Comparison of ENCODE assay signal across 3 fruit fly cellular contexts in the genomic region with DNA sequence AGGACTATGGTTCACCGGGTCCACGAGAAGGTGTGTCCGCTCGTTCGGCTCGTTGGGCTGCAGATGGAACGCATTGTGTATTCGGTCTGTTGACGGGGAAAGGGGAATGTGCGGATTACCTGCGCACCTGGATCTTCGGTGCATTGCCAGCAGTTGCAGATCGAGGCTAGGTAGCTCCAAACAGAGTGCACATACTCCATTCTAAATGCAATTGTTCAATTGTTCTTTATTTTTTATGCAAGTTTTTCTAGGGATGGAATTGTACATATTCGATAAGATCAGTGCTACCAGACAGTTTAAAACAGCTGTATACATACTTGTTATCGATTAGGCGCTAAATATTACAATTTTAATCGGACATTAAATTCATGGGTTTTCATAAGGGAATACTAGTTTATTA.
TF ChIP-seq lines count a peak whose summit lies in the region.

A gene (minus strand): TSS at position 268 of the 400 bp plus-strand sequence.

- no peak for TF ChIP-seq CTCF in whole organism, embryonic (GFP tag; optimal IDR thresholded peaks at IDR 0.05; lab: Kevin White, UChicago)

TF ChIP-seq in Kc167, 6 proteins besides CTCF, POLR2A, EP300 and RAD21:
- TF ChIP-seq psq (optimal IDR thresholded peaks at IDR 0.05; lab: Kevin White, UChicago) (peak; percentile 79), Sin3A (optimal IDR thresholded peaks at IDR 0.05; lab: Kevin White, UChicago) (no peak)

TF ChIP-seq in whole organism, adult, 20 proteins besides CTCF, POLR2A, EP300 and RAD21:
- no peak for TF ChIP-seq CG12768 (GFP tag; optimal IDR thresholded peaks at IDR 0.05; lab: Kevin White, UChicago)
- no peak for TF ChIP-seq ovo (GFP tag; optimal IDR thresholded peaks at IDR 0.05; lab: Kevin White, UChicago)
- no peak for TF ChIP-seq CG33017 (tag; optimal IDR thresholded peaks at IDR 0.05; lab: Kevin White, UChicago)
- TF ChIP-seq bab1 (GFP tag; optimal IDR thresholded peaks at IDR 0.05; lab: Kevin White, UChicago) = peak; percentile 27

TF ChIP-seq in whole organism, embryonic, 481 proteins besides CTCF, POLR2A, EP300 and RAD21 (continues in another document):
- TF ChIP-seq Dll (GFP tag; IDR thresholded peaks at IDR 0.05; lab: Robert Waterston, UW; ENCODE audit: partially characterized antibody) (0 out of 4 replicates have a peak, but pooled peaks have one; percentile 23), CrebB (tag; optimal IDR thresholded peaks at IDR 0.05; lab: Kevin White, UChicago) (no peak), Adf1 (GFP tag; IDR thresholded peaks at IDR 0.05; lab: Robert Waterston, UW) (no peak), E2f1 (GFP tag; IDR thresholded peaks at IDR 0.05; lab: Robert Waterston, UW) (no peak), amos (GFP tag; IDR thresholded peaks at IDR 0.05; lab: Robert Waterston, UW; ENCODE audit: partially characterized antibody) (peak; percentile 21; the same call in 1 of the 2 replicates), slp2 (GFP tag; optimal IDR thresholded peaks at IDR 0.05; lab: Kevin White, UChicago) (no peak), dan (GFP tag; IDR thresholded peaks at IDR 0.05; lab: Robert Waterston, UW) (no peak), crc (GFP tag; optimal IDR thresholded peaks at IDR 0.05; lab: Kevin White, UChicago) (no peak), CG17186 (GFP tag; optimal IDR thresholded peaks at IDR 0.05; lab: Kevin White, UChicago) (no peak), Atf3 (GFP tag; optimal IDR thresholded peaks at IDR 0.05; lab: Kevin White, UChicago) (no peak), Lim3 (GFP tag; IDR thresholded peaks at IDR 0.05; lab: Robert Waterston, UW) (no peak), mirr (GFP tag; optimal IDR thresholded peaks at IDR 0.05; lab: Kevin White, UChicago) (no peak), ken (GFP tag; IDR thresholded peaks at IDR 0.05; lab: Robert Waterston, UW) (no peak), sens (GFP tag; lab: Kevin White, UChicago) (no peak), Fer1 (GFP tag; optimal IDR thresholded peaks at IDR 0.05; lab: Kevin White, UChicago) (no peak), MBD-R2 (GFP tag; IDR thresholded peaks at IDR 0.05; lab: Robert Waterston, UW) (peak; percentile 71), NK7.1 (GFP tag; optimal IDR thresholded peaks at IDR 0.05; lab: Kevin White, UChicago) (no peak), shn (GFP tag; optimal IDR thresholded peaks at IDR 0.05; lab: Kevin White, UChicago) (no peak), CG2116 (GFP tag; optimal IDR thresholded peaks at IDR 0.05; lab: Kevin White, UChicago) (peak; percentile 53), Vsx1 (GFP tag; optimal IDR thresholded peaks at IDR 0.05; lab: Kevin White, UChicago) (no peak), HLH4C (GFP tag; IDR thresholded peaks at IDR 0.05; lab: Robert Waterston, UW; ENCODE audit: partially characterized antibody) (peak; percentile 52; the same call in 2 of the 3 replicates), lmd (GFP tag; IDR thresholded peaks at IDR 0.05; lab: Robert Waterston, UW) (no peak), btn (GFP tag; optimal IDR thresholded peaks at IDR 0.05; lab: Kevin White, UChicago) (no peak), CG11560 (tag; IDR thresholded peaks at IDR 0.05; lab: Robert Waterston, UW) (peak; percentile 99), yki (optimal IDR thresholded peaks at IDR 0.05; lab: Kevin White, UChicago) (no peak), CG31224 (GFP tag; IDR thresholded peaks at IDR 0.05; lab: Robert Waterston, UW) (no peak), sim (GFP tag; IDR thresholded peaks at IDR 0.05; lab: Robert Waterston, UW) (no peak), Sry-δ (GFP tag; optimal IDR thresholded peaks at IDR 0.05; lab: Kevin White, UChicago) (peak; percentile 83), schlank (tag; optimal IDR thresholded peaks at IDR 0.05; lab: Kevin White, UChicago) (no peak), tin (GFP tag; optimal IDR thresholded peaks at IDR 0.05; lab: Kevin White, UChicago) (no peak), CG11723 (GFP tag; optimal IDR thresholded peaks at IDR 0.05; lab: Kevin White, UChicago) (no peak), sna (GFP tag; IDR thresholded peaks at IDR 0.05; lab: Robert Waterston, UW; ENCODE audit: partially characterized antibody) (peak; percentile 26; the same call in 1 of the 2 replicates), Lhr (GFP tag; optimal IDR thresholded peaks at IDR 0.05; lab: Kevin White, UChicago) (peak; percentile 20), Hr51 (GFP tag; optimal IDR thresholded peaks at IDR 0.05; lab: Kevin White, UChicago) (no peak), sisA (GFP tag; IDR thresholded peaks at IDR 0.05; lab: Robert Waterston, UW) (no peak), HLH3B (GFP tag; IDR thresholded peaks at IDR 0.05; lab: Robert Waterston, UW) (no peak), Dp (GFP tag; optimal IDR thresholded peaks at IDR 0.05; lab: Kevin White, UChicago) (peak; percentile 94), CG4328 (GFP tag; optimal IDR thresholded peaks at IDR 0.05; lab: Kevin White, UChicago) (no peak), CG8281 (tag; optimal IDR thresholded peaks at IDR 0.05; lab: Kevin White, UChicago) (no peak), grau (tag; optimal IDR thresholded peaks at IDR 0.05; lab: Kevin White, UChicago) (no peak), CoRest (tag; optimal IDR thresholded peaks at IDR 0.05; lab: Kevin White, UChicago) (no peak), Oli (tag; optimal IDR thresholded peaks at IDR 0.05; lab: Kevin White, UChicago) (no peak), hbn (GFP tag; IDR thresholded peaks at IDR 0.05; lab: Robert Waterston, UW; ENCODE audit: partially characterized antibody) (peak; percentile 33; the same call in 1 of the 2 replicates), Atf-2 (GFP tag; optimal IDR thresholded peaks at IDR 0.05; lab: Kevin White, UChicago) (no peak), CG4617 (GFP tag; optimal IDR thresholded peaks at IDR 0.05; lab: Kevin White, UChicago; ENCODE audit: borderline replicate concordance) (peak; percentile 83), dimm (GFP tag; IDR thresholded peaks at IDR 0.05; lab: Robert Waterston, UW) (no peak), CG3995 (GFP tag; optimal IDR thresholded peaks at IDR 0.05; lab: Kevin White, UChicago) (no peak), Dip3 (GFP tag; optimal IDR thresholded peaks at IDR 0.05; lab: Kevin White, UChicago) (no peak), pzg (GFP tag; optimal IDR thresholded peaks at IDR 0.05; lab: Kevin White, UChicago) (peak; percentile 64), stwl (tag; optimal IDR thresholded peaks at IDR 0.05; lab: Kevin White, UChicago) (peak; percentile 68), tx (GFP tag; optimal IDR thresholded peaks at IDR 0.05; lab: Kevin White, UChicago) (no peak), pros (GFP tag; optimal IDR thresholded peaks at IDR 0.05; lab: Kevin White, UChicago) (no peak), Bgb (GFP tag; IDR thresholded peaks at IDR 0.05; lab: Robert Waterston, UW; ENCODE audit: partially characterized antibody) (peak; percentile 53; the same call in 1 of the 2 replicates), ase (GFP tag; IDR thresholded peaks at IDR 0.05; lab: Robert Waterston, UW) (no peak), NfI (GFP tag; optimal IDR thresholded peaks at IDR 0.05; lab: Kevin White, UChicago) (no peak), YL-1 (GFP tag; optimal IDR thresholded peaks at IDR 0.05; lab: Kevin White, UChicago) (peak; percentile 13), ara (GFP tag; IDR thresholded peaks at IDR 0.05; lab: Robert Waterston, UW) (no peak), Hmr (GFP tag; optimal IDR thresholded peaks at IDR 0.05; lab: Kevin White, UChicago) (no peak), CG6791 (GFP tag; IDR thresholded peaks at IDR 0.05; lab: Robert Waterston, UW; ENCODE audit: partially characterized antibody) (peak; percentile 14; the same call in 1 of the 3 replicates), CG4424 (GFP tag; optimal IDR thresholded peaks at IDR 0.05; lab: Kevin White, UChicago) (no peak), CG7963 (GFP tag; IDR thresholded peaks at IDR 0.05; lab: Robert Waterston, UW; ENCODE audit: partially characterized antibody) (no peak), CG13287 (GFP tag; IDR thresholded peaks at IDR 0.05; lab: Robert Waterston, UW; ENCODE audit: partially characterized antibody) (peak; percentile 57), fd102C (GFP tag; optimal IDR thresholded peaks at IDR 0.05; lab: Kevin White, UChicago) (no peak), vnd (GFP tag; IDR thresholded peaks at IDR 0.05; lab: Robert Waterston, UW; ENCODE audit: partially characterized antibody) (0 out of 3 replicates have a peak, but pooled peaks have one; percentile 14), CG13123 (GFP tag; optimal IDR thresholded peaks at IDR 0.05; lab: Kevin White, UChicago) (no peak), Dip2 (GFP tag; IDR thresholded peaks at IDR 0.05; lab: Robert Waterston, UW) (no peak), lilli (GFP tag; optimal IDR thresholded peaks at IDR 0.05; lab: Kevin White, UChicago) (no peak), cad (GFP tag; optimal IDR thresholded peaks at IDR 0.05; lab: Kevin White, UChicago) (no peak), CG15696 (tag; optimal IDR thresholded peaks at IDR 0.05; lab: Kevin White, UChicago) (no peak), CG32767 (GFP tag; IDR thresholded peaks at IDR 0.05; lab: Robert Waterston, UW) (no peak), Ets65A (GFP tag; lab: Kevin White, UChicago) (no peak), CG12155 (GFP tag; optimal IDR thresholded peaks at IDR 0.05; lab: Kevin White, UChicago) (no peak), disco-r (GFP tag; optimal IDR thresholded peaks at IDR 0.05; lab: Kevin White, UChicago) (no peak), BEAF-32 (GFP tag; optimal IDR thresholded peaks at IDR 0.05; lab: Kevin White, UChicago) (peak; percentile 38), CG10321 (GFP tag; IDR thresholded peaks at IDR 0.05; lab: Robert Waterston, UW) (no peak), en (GFP tag; optimal IDR thresholded peaks at IDR 0.05; lab: Kevin White, UChicago) (no peak), CG1647 (GFP tag; optimal IDR thresholded peaks at IDR 0.05; lab: Kevin White, UChicago) (no peak), prd (optimal IDR thresholded peaks at IDR 0.05; lab: Kevin White, UChicago) (no peak), prd (GFP tag; IDR thresholded peaks at IDR 0.05; lab: Robert Waterston, UW) (no peak), br (optimal IDR thresholded peaks at IDR 0.05; lab: Kevin White, UChicago) (no peak)
